Worm (Caenorhabditis elegans) whole organism, midembryonic: ENCODE results near the gene F28B1.9.

Experiments used
- flt-1 ChIP-seq: fragments of 200-800 bp; sonication (Bioruptor generic); IDR thresholded peaks from 2 replicates; pipeline ENCODE4 v1.3.6; 2022; ENCODE audit warnings: missing genetic modification characterization, missing compliant biosample characterization
- ref-1 ChIP-seq: fragments of 200-800 bp; sonication (Bioruptor generic); conservative IDR thresholded peaks from 2 replicates; pipeline ENCODE4 v1.3.6; 2022; ENCODE audit warnings: missing genetic modification reagents, missing genetic modification characterization, missing compliant biosample characterization
- ztf-23 ChIP-seq: fragments of 200-800 bp; sonication (Bioruptor generic); IDR thresholded peaks from 2 replicates; pipeline ENCODE4 v1.3.6; 2022; ENCODE audit warnings: missing genetic modification reagents, missing genetic modification characterization, missing compliant biosample characterization

ce11 chrV:17066634-17067033 lies 4.9 kb downstream of the F28B1.9 start:
- TF ChIP-seq ztf-23 (GFP tag; lab: Robert Waterston, UW) (no peak), flt-1 (GFP tag; lab: Robert Waterston, UW) (no peak), ref-1 (GFP tag; lab: Robert Waterston, UW) (no peak)
